Fruit fly (Drosophila melanogaster) whole organism, embryonic: Measurements from ENCODE around the gene witty.

Experiments used
- cato ChIP-seq: fragments of 200-800 bp; sonication (Bioruptor generic); optimal IDR thresholded peaks from 2 replicates; lab custom pipeline; 2016; ENCODE audit warnings: missing biosample characterization, missing genetic modification characterization, borderline replicate concordance
- pita ChIP-seq: fragments of 200-800 bp; sonication (Bioruptor generic); optimal IDR thresholded peaks from 2 replicates; lab custom pipeline; 2017; ENCODE audit warnings: missing biosample characterization, mild to moderate bottlenecking, missing genetic modification characterization

DNA sequence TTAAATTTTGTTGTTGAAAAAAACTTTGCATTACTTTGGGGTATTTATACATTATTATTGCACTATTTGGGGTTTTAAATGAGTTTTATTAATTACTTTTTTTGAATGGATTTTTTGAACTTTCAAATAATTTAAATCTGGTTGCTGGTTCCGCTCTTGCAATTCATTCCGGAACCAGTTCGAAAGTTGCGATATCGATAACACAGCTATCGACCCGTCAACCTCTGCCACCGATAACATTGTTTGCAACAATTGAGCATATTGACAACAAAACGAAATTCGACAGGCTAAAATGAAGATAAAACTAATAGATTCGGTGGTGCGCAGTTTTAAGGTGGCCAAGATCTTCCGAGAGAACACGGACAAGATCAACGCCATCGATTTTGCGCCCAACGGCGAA lies 36.1 kb downstream of the witty start, which contains the start of gene Wdr82:
- TF ChIP-seq cato (no peak), pita (GFP tag; lab: Kevin White, UChicago) (no peak)
